Fruit fly (Drosophila melanogaster): ENCODE measurements around the gene CG15332.

dm6 chrX:7968215-7968799 lies 12.5 kb upstream of the CG15332 start, which contains the start of gene sws:
- peak; percentile 51 for TF ChIP-seq OdsH (GFP tag; optimal IDR thresholded peaks at IDR 0.05)
- no peak for TF ChIP-seq CG10669 (GFP tag; optimal IDR thresholded peaks at IDR 0.05)
- no peak for TF ChIP-seq CG16779 (tag; optimal IDR thresholded peaks at IDR 0.05)

Data from whole organism, prepupa.